ENCODE assay signal across 5 worm cellular contexts in genomic region chrIII:6816930-6817329, ce11.
TF ChIP-seq lines count a peak whose summit lies in the region.

TSS of gene F28F5.4 (minus strand) at chrIII:6817033.

TF ChIP-seq in whole organism, L1 larva, 84 proteins besides CTCF, POLR2A, EP300 and RAD21:
- TF ChIP-seq nhr-85 (tag; lab: Kevin White, UChicago) (peak; percentile 16), unc-30 (tag; optimal IDR thresholded peaks at IDR 0.05; lab: Kevin White, UChicago) (no peak), efl-1 (optimal IDR thresholded peaks at IDR 0.05; lab: Kevin White, UChicago) (no peak), efl-1 (GFP tag; optimal IDR thresholded peaks at IDR 0.05 in 1 of 2; lab: Kevin White, UChicago) (peak in 1 of 2 experiments; percentile 83)

TF ChIP-seq in whole organism, L2 larva, 48 proteins besides CTCF, POLR2A, EP300 and RAD21:
- TF ChIP-seq lin-39 (tag; optimal IDR thresholded peaks at IDR 0.05; lab: Kevin White, UChicago) (no peak), F13H6.1 (tag; optimal IDR thresholded peaks at IDR 0.05; lab: Kevin White, UChicago) (peak; percentile 17), nhr-129 (tag; optimal IDR thresholded peaks at IDR 0.05; lab: Kevin White, UChicago) (peak; percentile 33), egl-27 (tag; optimal IDR thresholded peaks at IDR 0.05; lab: Kevin White, UChicago) (no peak)

TF ChIP-seq in whole organism, L3 larva, 47 proteins besides CTCF, POLR2A, EP300 and RAD21:
- TF ChIP-seq elt-2 (tag; optimal IDR thresholded peaks at IDR 0.05; lab: Kevin White, UChicago) (peak; percentile 28), pha-4 (tag; optimal IDR thresholded peaks at IDR 0.05; lab: Kevin White, UChicago) (peak; percentile 72), ama-1 (optimal IDR thresholded peaks at IDR 0.05; lab: Kevin White, UChicago) (no peak)
TF ChIP-seq in whole organism, L3 larva: peak in this region for 2.

TF ChIP-seq in whole organism, L4 larva, 104 proteins besides CTCF, POLR2A, EP300 and RAD21 (continues in another document):
- TF ChIP-seq php-3 (GFP tag; IDR thresholded peaks at IDR 0.05; lab: Robert Waterston, UW) (0 out of 2 replicates have a peak, but pooled peaks have one; percentile 27), daf-19 (GFP tag; conservative IDR thresholded peaks at IDR 0.05; lab: Robert Waterston, UW) (0 out of 2 replicates have a peak, but pooled peaks have one; percentile 10), nhr-77 (tag; optimal IDR thresholded peaks at IDR 0.05; lab: Kevin White, UChicago) (no peak), dmd-8 (GFP tag; IDR thresholded peaks at IDR 0.05; lab: Robert Waterston, UW) (no peak), R02D3.7 (tag; optimal IDR thresholded peaks at IDR 0.05; lab: Kevin White, UChicago) (no peak), mdl-1 (tag; optimal IDR thresholded peaks at IDR 0.05; lab: Kevin White, UChicago) (no peak), attf-4 (tag; optimal IDR thresholded peaks at IDR 0.05; lab: Kevin White, UChicago) (no peak), dmd-9 (GFP tag; IDR thresholded peaks at IDR 0.05; lab: Robert Waterston, UW) (no peak), nhr-11 (tag; optimal IDR thresholded peaks at IDR 0.05; lab: Kevin White, UChicago) (no peak), egl-43 (GFP tag; IDR thresholded peaks at IDR 0.05; lab: Robert Waterston, UW) (0 out of 2 replicates have a peak, but pooled peaks have one; percentile 27), D1046.2 (GFP tag; IDR thresholded peaks at IDR 0.05; lab: Robert Waterston, UW) (no peak), ama-1 (optimal IDR thresholded peaks at IDR 0.05; lab: Kevin White, UChicago) (no peak), F49E8.2 (tag; optimal IDR thresholded peaks at IDR 0.05; lab: Kevin White, UChicago; ENCODE audit: borderline replicate concordance) (no peak), ceh-20 (GFP tag; IDR thresholded peaks at IDR 0.05; lab: Robert Waterston, UW) (no peak), zfp-3 (GFP tag; conservative IDR thresholded peaks at IDR 0.05; lab: Robert Waterston, UW) (no peak), dve-1 (tag; optimal IDR thresholded peaks at IDR 0.05; lab: Kevin White, UChicago; ENCODE audit: insufficient read depth) (no peak), nhr-48 (tag; optimal IDR thresholded peaks at IDR 0.05; lab: Kevin White, UChicago) (no peak), Y48G9A.11 (GFP tag; IDR thresholded peaks at IDR 0.05; lab: Robert Waterston, UW) (no peak), ZK337.2 (GFP tag; IDR thresholded peaks at IDR 0.05; lab: Robert Waterston, UW) (no peak), daf-16 (GFP tag; optimal IDR thresholded peaks at IDR 0.05; lab: Kevin White, UChicago) (no peak), daf-16 (tag; optimal IDR thresholded peaks at IDR 0.05; lab: Kevin White, UChicago) (peak; percentile 44), fos-1 (tag; optimal IDR thresholded peaks at IDR 0.05; lab: Kevin White, UChicago) (no peak), aly-2 (tag; optimal IDR thresholded peaks at IDR 0.05; lab: Kevin White, UChicago) (no peak), gei-8 (GFP tag; optimal IDR thresholded peaks at IDR 0.05; lab: Kevin White, UChicago) (no peak), cey-2 (tag; optimal IDR thresholded peaks at IDR 0.05; lab: Kevin White, UChicago; ENCODE audit: borderline replicate concordance, insufficient read depth) (no peak), madf-5 (GFP tag; IDR thresholded peaks at IDR 0.05; lab: Robert Waterston, UW) (no peak), saeg-2 (GFP tag; IDR thresholded peaks at IDR 0.05; lab: Robert Waterston, UW) (no peak), ctbp-1 (GFP tag; IDR thresholded peaks at IDR 0.05; lab: Robert Waterston, UW) (no peak), duxl-1 (tag; optimal IDR thresholded peaks at IDR 0.05; lab: Kevin White, UChicago; ENCODE audit: poor library complexity) (no peak), daf-12 (tag; optimal IDR thresholded peaks at IDR 0.05; lab: Kevin White, UChicago) (no peak), hmg-1.1 (GFP tag; IDR thresholded peaks at IDR 0.05; lab: Robert Waterston, UW) (no peak), nhr-76 (tag; optimal IDR thresholded peaks at IDR 0.05; lab: Kevin White, UChicago) (no peak), hlh-11 (tag; optimal IDR thresholded peaks at IDR 0.05; lab: Kevin White, UChicago) (no peak), rbr-2 (tag; optimal IDR thresholded peaks at IDR 0.05; lab: Kevin White, UChicago) (no peak), ceh-44 (GFP tag; IDR thresholded peaks at IDR 0.05; lab: Robert Waterston, UW) (no peak), lin-15B (tag; optimal IDR thresholded peaks at IDR 0.05; lab: Kevin White, UChicago) (no peak), nhr-102 (tag; optimal IDR thresholded peaks at IDR 0.05; lab: Kevin White, UChicago) (peak; percentile 21), spr-3 (GFP tag; optimal IDR thresholded peaks at IDR 0.05; lab: Kevin White, UChicago) (no peak), aha-1 (tag; lab: Kevin White, UChicago) (peak; percentile 87), lin-13 (GFP tag; optimal IDR thresholded peaks at IDR 0.05; lab: Kevin White, UChicago) (no peak), nhr-28 (tag; optimal IDR thresholded peaks at IDR 0.05; lab: Kevin White, UChicago) (no peak), egl-27 (tag; optimal IDR thresholded peaks at IDR 0.05; lab: Kevin White, UChicago) (no peak)

TF ChIP-seq in whole organism, young adult, 124 proteins besides CTCF, POLR2A, EP300 and RAD21:
- TF ChIP-seq unc-62 (GFP tag; optimal IDR thresholded peaks at IDR 0.05; lab: Kevin White, UChicago) (no peak), cebp-1 (GFP tag; IDR thresholded peaks at IDR 0.05; lab: Robert Waterston, UW) (0 out of 2 replicates have a peak, but pooled peaks have one; percentile 20), cebp-1 (tag; optimal IDR thresholded peaks at IDR 0.05; lab: Kevin White, UChicago) (peak; percentile 85)
TF ChIP-seq in whole organism, young adult: peak in this region for 1.
